Worm (Caenorhabditis elegans) whole organism, L4 larva: ENCODE measurements around the gene T07C12.10.

Experiments
- F26F4.8 ChIP-seq: fragments of 200-800 bp; sonication (Bioruptor generic); conservative IDR thresholded peaks from 2 replicates; pipeline ENCODE4 v1.3.6; 2022; ENCODE audit warnings: missing genetic modification characterization, missing compliant biosample characterization
- F37D6.2 ChIP-seq: sonication (generic microtip); optimal IDR thresholded peaks from 2 replicates; lab custom pipeline; 2016; ENCODE audit warnings: mild to moderate bottlenecking, missing genetic modification characterization, missing compliant biosample characterization
- F44E2.7 ChIP-seq: fragments of 200-800 bp; sonication (Bioruptor generic); IDR thresholded peaks from 2 replicates; pipeline ENCODE4 v2.1.2; 2022; ENCODE audit warnings: missing genetic modification characterization, missing compliant biosample characterization
- F49E8.2 ChIP-seq: sonication (generic microtip); optimal IDR thresholded peaks from 2 replicates; lab custom pipeline; 2016; ENCODE audit warnings: missing compliant biosample characterization, mild to moderate bottlenecking, missing genetic modification characterization, borderline replicate concordance
- R02D3.7 ChIP-seq: fragments of 150-350 bp; sonication (generic microtip); optimal IDR thresholded peaks from 3 replicates; lab custom pipeline; 2014; ENCODE audit warnings: missing biosample characterization, missing genetic modification characterization
- T20F7.1 ChIP-seq: fragments of 200-800 bp; sonication (Bioruptor generic); optimal IDR thresholded peaks from 2 replicates; lab custom pipeline; 2018; ENCODE audit warnings: mild to moderate bottlenecking, missing genetic modification characterization, missing compliant biosample characterization
- T26A8.4 ChIP-seq: fragments of 200-800 bp; sonication (Bioruptor generic); IDR thresholded peaks from 2 replicates; pipeline ENCODE4 v1.3.6; 2022; ENCODE audit warnings: missing genetic modification characterization, missing compliant biosample characterization
- Y5F2A.4 ChIP-seq: fragments of 200-800 bp; sonication (Bioruptor generic); optimal IDR thresholded peaks from 2 replicates; lab custom pipeline; 2018; ENCODE audit warnings: mild to moderate bottlenecking, missing genetic modification characterization, missing compliant biosample characterization
- ZK546.5 ChIP-seq, 2 experiments: sonication (generic microtip); optimal IDR thresholded peaks; 2 replicates each; lab custom pipeline; 2017; ENCODE audit warnings: missing biosample characterization in 2 of 2, missing genetic modification characterization in 2 of 2
- aly-2 ChIP-seq: sonication (generic microtip); optimal IDR thresholded peaks from 2 replicates; lab custom pipeline; 2018; ENCODE audit warnings: missing biosample characterization, missing genetic modification characterization
- arid-1 ChIP-seq: fragments of 200-800 bp; sonication (Bioruptor generic); conservative IDR thresholded peaks from 2 replicates; pipeline ENCODE4 v1.3.6; 2022; ENCODE audit warnings: missing genetic modification reagents, missing genetic modification characterization, missing compliant biosample characterization
- ceh-28 ChIP-seq: fragments of 150-350 bp; optimal IDR thresholded peaks from 2 replicates; lab custom pipeline; 2014; ENCODE audit warnings: missing biosample characterization, missing genetic modification reagents, missing genetic modification characterization
- ceh-32 ChIP-seq: sonication (generic microtip); optimal IDR thresholded peaks from 2 replicates; lab custom pipeline; 2016; ENCODE audit warnings: mild to moderate bottlenecking, missing genetic modification characterization, missing compliant biosample characterization; ENCODE audit not compliant: poor library complexity
- daf-12 ChIP-seq: fragments of 150-350 bp; optimal IDR thresholded peaks from 2 replicates; lab custom pipeline; 2014; ENCODE audit warnings: missing biosample characterization, missing genetic modification reagents, missing genetic modification characterization
- daf-19 ChIP-seq: fragments of 200-800 bp; sonication (Bioruptor generic); conservative IDR thresholded peaks from 2 replicates; pipeline ENCODE4 v1.3.6; 2022; ENCODE audit warnings: missing genetic modification characterization, missing compliant biosample characterization
- daf-8 ChIP-seq: fragments of 200-800 bp; sonication (Bioruptor generic); IDR thresholded peaks from 2 replicates; pipeline ENCODE4 v1.3.6; 2022; ENCODE audit warnings: missing genetic modification characterization, missing compliant biosample characterization
- dmd-8 ChIP-seq: fragments of 200-800 bp; sonication (Bioruptor generic); IDR thresholded peaks from 2 replicates; pipeline ENCODE4 v1.3.6; 2022; ENCODE audit warnings: missing genetic modification characterization, missing compliant biosample characterization
- dpl-1 ChIP-seq: fragments of 150-350 bp; optimal IDR thresholded peaks from 2 replicates; lab custom pipeline; 2014; ENCODE audit warnings: missing biosample characterization, missing genetic modification reagents, missing genetic modification characterization
- dve-1 ChIP-seq: sonication (generic microtip); optimal IDR thresholded peaks from 2 replicates; lab custom pipeline; 2017; ENCODE audit warnings: antibody characterized with exemption, mild to moderate bottlenecking, missing genetic modification characterization, missing compliant biosample characterization; ENCODE audit not compliant: insufficient read depth
- egl-27 ChIP-seq: sonication (generic microtip); optimal IDR thresholded peaks from 3 replicates; lab custom pipeline; 2017; ENCODE audit warnings: missing biosample characterization, missing genetic modification reagents, missing genetic modification characterization
- fkh-10 ChIP-seq: fragments of 150-350 bp; optimal IDR thresholded peaks from 2 replicates; lab custom pipeline; 2014; ENCODE audit warnings: missing biosample characterization, missing genetic modification reagents, missing genetic modification characterization
- gei-8 ChIP-seq: fragments of 200-800 bp; sonication (Bioruptor generic); optimal IDR thresholded peaks from 2 replicates; lab custom pipeline; 2018; ENCODE audit warnings: mild to moderate bottlenecking, missing genetic modification characterization, missing compliant biosample characterization
- hlh-30 ChIP-seq: sonication (generic microtip); optimal IDR thresholded peaks from 2 replicates; lab custom pipeline; 2017; ENCODE audit warnings: antibody characterized with exemption, mild to moderate bottlenecking, missing genetic modification characterization, missing compliant biosample characterization; ENCODE audit not compliant: insufficient read depth
- lin-1 ChIP-seq: fragments of 200-800 bp; sonication (Bioruptor generic); IDR thresholded peaks from 2 replicates; pipeline ENCODE4 v1.3.6; 2022; ENCODE audit warnings: missing genetic modification reagents, missing genetic modification characterization, missing compliant biosample characterization
- lin-13 ChIP-seq: fragments of 150-350 bp; optimal IDR thresholded peaks from 2 replicates; lab custom pipeline; 2014; ENCODE audit warnings: missing biosample characterization, missing genetic modification reagents, missing genetic modification characterization
- lin-29 ChIP-seq: fragments of 200-800 bp; sonication (Bioruptor generic); IDR thresholded peaks from 2 replicates; pipeline ENCODE4 v1.3.6; 2022; ENCODE audit warnings: missing genetic modification reagents, missing genetic modification characterization, missing compliant biosample characterization
- nhr-10 ChIP-seq: fragments of 150-350 bp; optimal IDR thresholded peaks from 2 replicates; lab custom pipeline; 2014; ENCODE audit warnings: missing biosample characterization, missing genetic modification characterization
- nhr-111 ChIP-seq: fragments of 200-800 bp; sonication (Bioruptor generic); optimal IDR thresholded peaks from 2 replicates; lab custom pipeline; 2018; ENCODE audit warnings: mild to moderate bottlenecking, missing genetic modification characterization, missing compliant biosample characterization
- nhr-237 ChIP-seq: sonication (generic microtip); optimal IDR thresholded peaks from 2 replicates; lab custom pipeline; 2017; ENCODE audit warnings: missing biosample characterization, missing genetic modification characterization
- nhr-28 ChIP-seq: fragments of 150-350 bp; optimal IDR thresholded peaks from 2 replicates; lab custom pipeline; 2014; ENCODE audit warnings: missing biosample characterization, missing genetic modification characterization
- nhr-42 ChIP-seq: fragments of 200-800 bp; sonication (Bioruptor generic); IDR thresholded peaks from 2 replicates; pipeline ENCODE4 v1.3.6; 2022; ENCODE audit warnings: missing genetic modification characterization, missing compliant biosample characterization
- nhr-76 ChIP-seq: fragments of 150-350 bp; optimal IDR thresholded peaks from 2 replicates; lab custom pipeline; 2014; ENCODE audit warnings: missing biosample characterization, missing genetic modification characterization
- nhr-77 ChIP-seq: fragments of 150-350 bp; optimal IDR thresholded peaks from 2 replicates; lab custom pipeline; 2014; ENCODE audit warnings: missing biosample characterization, missing genetic modification characterization
- pha-4 ChIP-seq, 2 experiments: fragments of 150-350 bp in 1 of 2; fragments of 200-800 bp in 1 of 2; sonication (Bioruptor generic) in 1 of 2; IDR thresholded peaks in 1 of 2; optimal IDR thresholded peaks in 1 of 2; 2 replicates each; pipeline versions ENCODE4 v1.3.6 to Lab custom; 2014 to 2022; ENCODE audit warnings: missing genetic modification characterization in 2 of 2, missing genetic modification reagents in 2 of 2, missing biosample characterization in 1 of 2, missing compliant biosample characterization in 1 of 2
- php-3 ChIP-seq: fragments of 200-800 bp; sonication (Bioruptor generic); IDR thresholded peaks from 2 replicates; pipeline ENCODE4 v1.3.6; 2022; ENCODE audit warnings: missing genetic modification reagents, missing genetic modification characterization, missing compliant biosample characterization
- pqm-1 ChIP-seq: sonication (generic microtip); optimal IDR thresholded peaks from 2 replicates; lab custom pipeline; 2017; ENCODE audit warnings: missing biosample characterization, missing genetic modification characterization
- saeg-2 ChIP-seq: fragments of 200-800 bp; sonication (Bioruptor generic); IDR thresholded peaks from 2 replicates; pipeline ENCODE4 v1.3.6; 2022; ENCODE audit warnings: missing genetic modification reagents, missing genetic modification characterization, missing compliant biosample characterization
- sdz-12 ChIP-seq: fragments of 200-800 bp; sonication (Bioruptor generic); optimal IDR thresholded peaks from 2 replicates; lab custom pipeline; 2018; ENCODE audit warnings: mild to moderate bottlenecking, missing genetic modification characterization, missing compliant biosample characterization
- set-16 ChIP-seq: fragments of 200-800 bp; sonication (Bioruptor generic); IDR thresholded peaks from 2 replicates; pipeline ENCODE4 v1.3.6; 2022; ENCODE audit warnings: missing genetic modification reagents, missing genetic modification characterization, missing compliant biosample characterization
- skn-1 ChIP-seq: fragments of 150-350 bp; optimal IDR thresholded peaks from 2 replicates; lab custom pipeline; 2014; ENCODE audit warnings: missing biosample characterization, missing genetic modification characterization
- spr-1 ChIP-seq: sonication (generic microtip); optimal IDR thresholded peaks from 2 replicates; lab custom pipeline; 2016; ENCODE audit warnings: mild to moderate bottlenecking, missing genetic modification characterization, missing compliant biosample characterization
- unc-62 ChIP-seq, 3 experiments: fragments of 150-350 bp in 1 of 3; sonication (generic microtip); optimal IDR thresholded peaks in 2 of 3; peaks in 1 of 3; 1 replicate in 1 of 3; 2 replicates in 2 of 3; lab custom pipeline; 2014 to 2017; ENCODE audit warnings: missing biosample characterization in 3 of 3, missing genetic modification characterization in 3 of 3, missing genetic modification reagents in 3 of 3, missing genotype in 1 of 3
- vab-7 ChIP-seq: fragments of 200-800 bp; sonication (Bioruptor generic); IDR thresholded peaks from 2 replicates; pipeline ENCODE4 v1.3.6; 2022; ENCODE audit warnings: missing genetic modification reagents, missing genetic modification characterization, missing compliant biosample characterization
- zag-1 ChIP-seq: fragments of 150-350 bp; optimal IDR thresholded peaks from 2 replicates; lab custom pipeline; 2014; ENCODE audit warnings: missing biosample characterization, missing genetic modification characterization
- zfp-2 ChIP-seq: sonication (generic microtip); optimal IDR thresholded peaks from 2 replicates; lab custom pipeline; 2016; ENCODE audit warnings: mild to moderate bottlenecking, missing genetic modification characterization, missing compliant biosample characterization
- ztf-7 ChIP-seq: fragments of 150-350 bp; optimal IDR thresholded peaks from 2 replicates; lab custom pipeline; 2014; ENCODE audit warnings: missing biosample characterization, missing genetic modification characterization

T07C12.10 gene

DNA sequence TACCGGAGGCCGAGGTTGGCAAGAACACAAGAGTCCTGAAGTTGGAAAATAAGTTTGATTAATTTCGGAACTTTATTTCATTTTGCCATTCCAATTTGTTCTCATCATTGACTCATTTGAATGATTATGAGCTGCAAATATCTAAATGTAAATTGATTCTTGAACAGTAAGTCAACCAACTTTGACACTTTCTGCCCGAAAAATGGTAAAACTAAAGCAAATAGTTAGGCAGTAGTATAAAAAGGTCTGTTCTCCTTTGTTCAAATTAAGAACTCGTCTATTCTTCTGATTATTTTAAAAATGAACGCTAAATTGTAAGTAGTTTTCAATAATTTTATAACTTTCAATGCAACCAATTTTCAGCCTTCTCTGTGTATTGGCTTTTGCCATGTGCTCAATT, 17.2 kb downstream of the T07C12.10 start, which contains the start of gene fipr-12:
Gene fipr-12 (plus strand): TSS at position 301 of the 400 bp plus-strand sequence.
- no peak for TF ChIP-seq vab-7 (GFP tag; lab: Robert Waterston, UW)
- peak in 1 of 2 experiments; percentile 70 for TF ChIP-seq unc-62 (GFP tag; optimal IDR thresholded peaks at IDR 0.05 in 1 of 2; lab: Kevin White, UChicago)
- no peak for TF ChIP-seq unc-62 (tag; optimal IDR thresholded peaks at IDR 0.05; lab: Kevin White, UChicago)

DNA sequence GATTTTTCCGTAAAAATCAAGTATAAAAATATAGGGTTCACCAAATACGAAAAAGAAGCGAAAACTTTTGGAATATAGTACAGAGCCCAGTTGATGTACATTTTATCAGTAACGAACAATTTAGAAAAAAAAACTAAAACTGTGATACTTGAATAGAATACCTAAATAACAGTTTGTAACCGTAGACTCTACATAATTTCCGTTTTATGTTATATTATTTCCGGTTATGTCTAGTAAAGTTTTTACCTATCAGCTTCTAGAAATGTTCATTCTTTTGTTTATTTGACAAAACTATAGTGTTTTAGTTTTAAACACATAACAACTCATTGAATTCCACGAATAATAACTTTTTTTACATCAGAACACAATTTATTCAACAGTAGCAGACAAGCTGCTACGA, 22.8 kb downstream of the T07C12.10 start, which contains the start of gene srj-33:
Gene srj-33 (minus strand): TSS at position 101 of the 400 bp plus-strand sequence.
- TF ChIP-seq spr-1 (tag; lab: Kevin White, UChicago) (no peak), T20F7.1 (no peak), daf-8 (GFP tag; lab: Robert Waterston, UW) (no peak), dmd-8 (GFP tag; lab: Robert Waterston, UW) (no peak), aly-2 (no peak), nhr-77 (tag; lab: Kevin White, UChicago) (no peak), R02D3.7 (tag; lab: Kevin White, UChicago) (no peak), F26F4.8 (no peak), pqm-1 (tag; lab: Kevin White, UChicago) (no peak), Y5F2A.4 (GFP tag; lab: Kevin White, UChicago) (no peak)
- TF ChIP-seq, all 104 proteins: peak for 0

DNA sequence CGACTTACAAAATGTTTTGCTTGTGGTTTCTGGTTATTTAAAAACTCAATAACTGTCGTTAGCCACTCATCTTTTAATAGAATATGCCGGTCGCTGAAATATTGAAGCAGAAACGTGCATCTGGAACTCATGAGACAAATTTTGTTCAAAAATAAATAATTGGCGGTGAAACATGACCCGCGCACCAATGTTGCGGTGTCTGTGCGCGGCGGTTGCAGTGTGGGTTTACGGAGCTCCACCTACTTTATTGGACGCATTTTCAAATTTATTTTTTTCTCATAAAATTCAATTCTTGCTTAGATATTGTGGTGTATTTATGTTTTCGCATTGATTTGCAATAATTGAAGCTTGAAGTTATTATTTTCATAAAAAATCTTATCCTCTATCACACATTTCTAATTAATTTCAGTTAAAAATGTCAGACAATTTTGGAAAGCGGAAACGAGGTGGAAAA, 29.6 kb downstream of the T07C12.10 start, which contains the start of the genes rmh-2 and suds-3:
Gene rmh-2 (minus strand): TSS at position 164 of the 454 bp plus-strand sequence.
Gene suds-3 (plus strand): TSS at position 404 of the 454 bp plus-strand sequence.
- TF ChIP-seq lin-1 (GFP tag; lab: Robert Waterston, UW) (no peak), R02D3.7 (tag; lab: Kevin White, UChicago) (peak; percentile 85), nhr-111 (no peak), arid-1 (GFP tag; lab: Robert Waterston, UW) (no peak), lin-29 (no peak), nhr-76 (tag; lab: Kevin White, UChicago) (no peak), F44E2.7 (GFP tag; lab: Robert Waterston, UW) (no peak), nhr-237 (tag; lab: Kevin White, UChicago) (no peak), dmd-8 (GFP tag; lab: Robert Waterston, UW) (no peak), dpl-1 (GFP tag; lab: Kevin White, UChicago) (peak; percentile 79), pha-4 (GFP tag; IDR thresholded peaks at IDR 0.05; lab: Robert Waterston, UW) (0 out of 2 replicates have a peak, but pooled peaks have one; percentile 32), pha-4 (tag; optimal IDR thresholded peaks at IDR 0.05; lab: Kevin White, UChicago) (no peak), fkh-10 (GFP tag; lab: Kevin White, UChicago) (no peak), saeg-2 (GFP tag; lab: Robert Waterston, UW) (no peak), lin-13 (GFP tag; lab: Kevin White, UChicago) (no peak), F37D6.2 (tag; lab: Kevin White, UChicago) (no peak), sdz-12 (no peak), gei-8 (GFP tag; lab: Kevin White, UChicago) (no peak), hlh-30 (tag; lab: Kevin White, UChicago) (peak; percentile 27), ztf-7 (tag; lab: Kevin White, UChicago) (no peak), set-16 (GFP tag; lab: Robert Waterston, UW) (no peak), nhr-10 (no peak), aly-2 (no peak), dve-1 (tag; lab: Kevin White, UChicago) (no peak), daf-12 (tag; lab: Kevin White, UChicago) (no peak), php-3 (GFP tag; lab: Robert Waterston, UW) (no peak), nhr-77 (tag; lab: Kevin White, UChicago) (peak; percentile 1), F26F4.8 (no peak), nhr-28 (tag; lab: Kevin White, UChicago) (peak; percentile 23), skn-1 (tag; lab: Kevin White, UChicago) (no peak), egl-27 (tag; lab: Kevin White, UChicago) (no peak), ZK546.5 (tag; optimal IDR thresholded peaks at IDR 0.05; lab: Kevin White, UChicago) (no peak), T26A8.4 (no peak), nhr-42 (GFP tag; lab: Robert Waterston, UW) (no peak), F49E8.2 (no peak), ceh-32 (tag; lab: Kevin White, UChicago) (no peak), zfp-2 (no peak), zag-1 (no peak), pqm-1 (tag; lab: Kevin White, UChicago) (no peak), daf-19 (GFP tag; lab: Robert Waterston, UW) (no peak), ceh-28 (tag; lab: Kevin White, UChicago) (no peak), T20F7.1 (no peak)
